Fruit fly (Drosophila melanogaster): ENCODE results near the gene Pcyt2.

Gene Pcyt2

DNA sequence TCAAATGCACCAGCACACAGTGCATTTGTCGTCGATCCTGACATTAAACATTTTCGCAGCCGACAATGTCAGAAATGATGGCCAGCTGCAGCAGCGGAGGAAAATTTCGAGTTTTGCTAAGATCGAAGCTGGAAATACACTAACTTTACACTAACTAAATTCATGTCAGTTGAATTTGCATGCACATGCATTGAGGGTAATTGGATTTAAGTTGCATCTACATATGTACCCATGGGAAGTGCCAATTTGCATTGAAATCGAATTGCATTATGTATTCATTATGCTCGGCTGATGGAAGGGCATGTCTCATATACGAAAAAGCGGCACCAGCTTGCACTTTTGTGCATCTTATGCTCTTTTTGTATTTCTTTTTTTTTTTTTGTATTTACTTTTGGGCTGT lies 31.5 kb downstream of the Pcyt2 start (continued):
- no peak for TF ChIP-seq HmgD (GFP tag; optimal IDR thresholded peaks at IDR 0.05)
- TF ChIP-seq CG8765 (GFP tag; IDR thresholded peaks at IDR 0.05), result no peak
- TF ChIP-seq dmrt11E (tag; optimal IDR thresholded peaks at IDR 0.05), result no peak
- 0 out of 3 replicates have a peak, but pooled peaks have one; percentile 15 for TF ChIP-seq ase (GFP tag; IDR thresholded peaks at IDR 0.05)
- TF ChIP-seq Fer1 (GFP tag; optimal IDR thresholded peaks at IDR 0.05), result no peak
- TF ChIP-seq ind (GFP tag; optimal IDR thresholded peaks at IDR 0.05), result no peak
- TF ChIP-seq CG11723 (GFP tag; optimal IDR thresholded peaks at IDR 0.05), result no peak
- TF ChIP-seq CG6272 (GFP tag; IDR thresholded peaks at IDR 0.05), result no peak; the same call in 1 of the 2 replicates
- TF ChIP-seq ftz-f1 (GFP tag; optimal IDR thresholded peaks at IDR 0.05), result no peak
- TF ChIP-seq Sry-β (GFP tag; optimal IDR thresholded peaks at IDR 0.05), result no peak
- no peak for TF ChIP-seq klu (GFP tag; IDR thresholded peaks at IDR 0.05)
- no peak for TF ChIP-seq lab (GFP tag; optimal IDR thresholded peaks at IDR 0.05)
- TF ChIP-seq CG9797 (GFP tag; optimal IDR thresholded peaks at IDR 0.05), result no peak
- no peak for TF ChIP-seq knrl (GFP tag; IDR thresholded peaks at IDR 0.05; ENCODE audit: partially characterized antibody)
- TF ChIP-seq Atf6 (GFP tag; IDR thresholded peaks at IDR 0.05), result no peak
- TF ChIP-seq Hr3 (GFP tag; optimal IDR thresholded peaks at IDR 0.05), result no peak
- TF ChIP-seq Hmx (GFP tag; optimal IDR thresholded peaks at IDR 0.05), result no peak
- TF ChIP-seq chm (GFP tag; IDR thresholded peaks at IDR 0.05), result no peak
- no peak for TF ChIP-seq Hand (GFP tag; optimal IDR thresholded peaks at IDR 0.05)
- no peak for TF ChIP-seq eyg (GFP tag; optimal IDR thresholded peaks at IDR 0.05)
- TF ChIP-seq CG4707 (GFP tag; optimal IDR thresholded peaks at IDR 0.05), result no peak
- TF ChIP-seq ara (GFP tag; IDR thresholded peaks at IDR 0.05), result peak; percentile 50; the same call in 1 of the 2 replicates
- no peak for TF ChIP-seq h (optimal IDR thresholded peaks at IDR 0.05)
- TF ChIP-seq Vsx1 (GFP tag; optimal IDR thresholded peaks at IDR 0.05), result no peak
- TF ChIP-seq Ada2b (GFP tag; IDR thresholded peaks at IDR 0.05), result peak; percentile 42; the same call in 1 of the 2 replicates
- TF ChIP-seq Xbp1 (GFP tag; optimal IDR thresholded peaks at IDR 0.05), result no peak
- TF ChIP-seq CG6254 (GFP tag; optimal IDR thresholded peaks at IDR 0.05), result no peak
- no peak for TF ChIP-seq sens-2 (GFP tag; IDR thresholded peaks at IDR 0.05)
- TF ChIP-seq Hr78 (GFP tag; optimal IDR thresholded peaks at IDR 0.05), result no peak
- no peak for TF ChIP-seq unpg (GFP tag; optimal IDR thresholded peaks at IDR 0.05)
- TF ChIP-seq ap (GFP tag; IDR thresholded peaks at IDR 0.05), result no peak
- no peak for TF ChIP-seq CG10267 (tag; optimal IDR thresholded peaks at IDR 0.05)
- TF ChIP-seq Ravus (GFP tag; IDR thresholded peaks at IDR 0.05), result no peak
- TF ChIP-seq stwl (tag; optimal IDR thresholded peaks at IDR 0.05), result no peak
- TF ChIP-seq CG18619 (GFP tag; optimal IDR thresholded peaks at IDR 0.05), result no peak
- TF ChIP-seq Aef1 (GFP tag; IDR thresholded peaks at IDR 0.05), result no peak
- no peak for TF ChIP-seq Nf-YC (tag; optimal IDR thresholded peaks at IDR 0.05)
- no peak for TF ChIP-seq tin (GFP tag; optimal IDR thresholded peaks at IDR 0.05)
- TF ChIP-seq gt (GFP tag; IDR thresholded peaks at IDR 0.05), result 0 out of 2 replicates have a peak, but pooled peaks have one; percentile 12
- TF ChIP-seq CG10147 (GFP tag; optimal IDR thresholded peaks at IDR 0.05), result no peak
- no peak for TF ChIP-seq mirr (GFP tag; optimal IDR thresholded peaks at IDR 0.05)
- no peak for TF ChIP-seq CG16863 (GFP tag; optimal IDR thresholded peaks at IDR 0.05)
- no peak for TF ChIP-seq CG12659 (GFP tag; optimal IDR thresholded peaks at IDR 0.05)
- no peak for TF ChIP-seq CG10431 (GFP tag; optimal IDR thresholded peaks at IDR 0.05)
- TF ChIP-seq CG32532 (GFP tag; IDR thresholded peaks at IDR 0.05), result peak; percentile 31; the same call in 1 of the 2 replicates
- no peak for TF ChIP-seq seq (GFP tag; IDR thresholded peaks at IDR 0.05)
- no peak for TF ChIP-seq CG14710 (tag; optimal IDR thresholded peaks at IDR 0.05)
- TF ChIP-seq jumu (GFP tag; optimal IDR thresholded peaks at IDR 0.05), result no peak
- TF ChIP-seq CG14860 (GFP tag; IDR thresholded peaks at IDR 0.05; ENCODE audit: partially characterized antibody), result no peak
- TF ChIP-seq toy (GFP tag; IDR thresholded peaks at IDR 0.05), result no peak
- TF ChIP-seq Kr (GFP tag; optimal IDR thresholded peaks at IDR 0.05), result no peak
- no peak for TF ChIP-seq Dek (tag; optimal IDR thresholded peaks at IDR 0.05)

Data from whole organism, embryonic.